Fruit fly (Drosophila melanogaster) whole organism, wandering third instar larva: ENCODE results near the gene Cyp305a1.

Experiments
- Abd-B ChIP-seq: fragments of >200 bp; optimal IDR thresholded peaks from 2 replicates; lab custom pipeline; 2017; ENCODE audit warnings: missing biosample characterization, missing genetic modification characterization
- CG32264 ChIP-seq: fragments of 200-800 bp; sonication (Bioruptor generic); optimal IDR thresholded peaks from 2 replicates; lab custom pipeline; 2016; ENCODE audit warnings: missing biosample characterization, missing genetic modification characterization
- CG9705 ChIP-seq: fragments of 200-800 bp; sonication (Bioruptor generic); optimal IDR thresholded peaks from 2 replicates; lab custom pipeline; 2018; ENCODE audit warnings: missing biosample characterization, mild to moderate bottlenecking, missing genetic modification characterization
- CrebA ChIP-seq: fragments of 200-800 bp; sonication (Bioruptor generic); optimal IDR thresholded peaks from 2 replicates; lab custom pipeline; 2016; ENCODE audit warnings: missing biosample characterization, mild to moderate bottlenecking, missing genetic modification characterization, borderline replicate concordance
- Dfd ChIP-seq: fragments of >200 bp; optimal IDR thresholded peaks from 2 replicates; lab custom pipeline; 2017; ENCODE audit warnings: missing biosample characterization, missing genetic modification characterization
- Dif ChIP-seq: fragments of 200-275, 200-300 bp; sonication (Bioruptor generic); optimal IDR thresholded peaks from 2 replicates; lab custom pipeline; 2018; ENCODE audit warnings: missing biosample characterization, missing genetic modification characterization; ENCODE audit not compliant: partially characterized antibody
- GATAd ChIP-seq: sonication (Bioruptor generic); optimal IDR thresholded peaks from 2 replicates; lab custom pipeline; 2016; ENCODE audit warnings: missing biosample characterization, missing genetic modification characterization
- HLH106 ChIP-seq: fragments of 200-800 bp; optimal IDR thresholded peaks from 3 replicates; lab custom pipeline; 2019; ENCODE audit warnings: missing biosample characterization, mild to moderate bottlenecking, missing genetic modification characterization, moderate library complexity
- Hnf4 ChIP-seq: fragments of 200-800 bp; sonication (Bioruptor generic); optimal IDR thresholded peaks from 2 replicates; lab custom pipeline; 2016; ENCODE audit warnings: missing biosample characterization, mild to moderate bottlenecking, missing genetic modification characterization
- Hr78 ChIP-seq: fragments of >200 bp; optimal IDR thresholded peaks from 2 replicates; lab custom pipeline; 2017; ENCODE audit warnings: missing biosample characterization, missing genetic modification characterization
- Hr83 ChIP-seq: fragments of 200-300 bp; sonication (Bioruptor generic); optimal IDR thresholded peaks from 2 replicates; lab custom pipeline; 2016; ENCODE audit warnings: missing biosample characterization, mild to moderate bottlenecking, missing genetic modification characterization, moderate library complexity; ENCODE audit not compliant: poor library complexity, severe bottlenecking
- Jra ChIP-seq: sonication (Bioruptor generic); optimal IDR thresholded peaks from 2 replicates; lab custom pipeline; 2016; ENCODE audit warnings: missing biosample characterization, missing genetic modification characterization
- Mio ChIP-seq: sonication (Bioruptor generic); optimal IDR thresholded peaks from 2 replicates; lab custom pipeline; 2016; ENCODE audit warnings: missing biosample characterization, missing genetic modification characterization
- Myc ChIP-seq: fragments of >200 bp; optimal IDR thresholded peaks from 2 replicates; lab custom pipeline; 2017
- N ChIP-seq: fragments of >200 bp; optimal IDR thresholded peaks from 2 replicates; lab custom pipeline; 2018; ENCODE audit warnings: missing biosample characterization, missing external identifiers, missing genetic modification characterization
- OdsH ChIP-seq: fragments of 200-800 bp; sonication (Bioruptor generic); optimal IDR thresholded peaks from 2 replicates; lab custom pipeline; 2016; ENCODE audit warnings: missing biosample characterization, mild to moderate bottlenecking, missing genetic modification characterization
- Rel ChIP-seq, 2 experiments: fragments of 200-800 bp; sonication (Bioruptor generic) in 1 of 2; optimal IDR thresholded peaks; 2 replicates in 1 of 2; 3 replicates in 1 of 2; lab custom pipeline; 2016 to 2019; ENCODE audit warnings: mild to moderate bottlenecking in 2 of 2, missing biosample characterization in 2 of 2, missing genetic modification characterization in 2 of 2, moderate library complexity in 1 of 2
- Sp1 ChIP-seq: fragments of 200-800 bp; sonication (Bioruptor generic); optimal IDR thresholded peaks from 3 replicates; lab custom pipeline; 2019; ENCODE audit warnings: missing biosample characterization, mild to moderate bottlenecking, missing genetic modification characterization, moderate library complexity
- Vsx2 ChIP-seq: fragments of 200-300, 225-300 bp; sonication (Bioruptor generic); optimal IDR thresholded peaks from 2 replicates; lab custom pipeline; 2018; ENCODE audit warnings: missing biosample characterization, missing genetic modification characterization; ENCODE audit not compliant: partially characterized antibody
- br ChIP-seq: fragments of 200-800 bp; sonication (Bioruptor generic); optimal IDR thresholded peaks from 2 replicates; lab custom pipeline; 2016; ENCODE audit warnings: missing biosample characterization, missing genetic modification characterization
- brk ChIP-seq: fragments of 200-800 bp; sonication (Bioruptor generic); optimal IDR thresholded peaks from 2 replicates; lab custom pipeline; 2016; ENCODE audit warnings: missing biosample characterization, mild to moderate bottlenecking, missing genetic modification characterization
- dl ChIP-seq, 2 experiments: fragments of 175-275, 200-275 bp in 1 of 2; fragments of 200-275 bp in 1 of 2; sonication (Bioruptor generic); optimal IDR thresholded peaks; lab custom pipeline; 2018; ENCODE audit warnings: mild to moderate bottlenecking in 2 of 2, missing biosample characterization in 2 of 2, missing genetic modification characterization in 2 of 2, moderate library complexity in 2 of 2; ENCODE audit not compliant: partially characterized antibody in 2 of 2, insufficient read depth in 1 of 2
- dmrt93B ChIP-seq: fragments of 200-800 bp; sonication (Bioruptor generic); optimal IDR thresholded peaks from 2 replicates; lab custom pipeline; 2018; ENCODE audit warnings: missing biosample characterization, mild to moderate bottlenecking, missing genetic modification characterization
- dsf ChIP-seq: sonication (Bioruptor generic); optimal IDR thresholded peaks from 2 replicates; lab custom pipeline; 2016; ENCODE audit warnings: missing biosample characterization, missing genetic modification characterization, borderline replicate concordance
- ey ChIP-seq: fragments of 200-800 bp; sonication (Bioruptor generic); optimal IDR thresholded peaks from 2 replicates; lab custom pipeline; 2016; ENCODE audit warnings: missing biosample characterization, missing genetic modification characterization
- foxo ChIP-seq, 2 experiments: fragments of 200-800 bp; sonication (Bioruptor generic); optimal IDR thresholded peaks; 2 replicates in 1 of 2; 3 replicates in 1 of 2; lab custom pipeline; 2016 to 2017; ENCODE audit warnings: missing biosample characterization in 2 of 2, missing genetic modification characterization in 2 of 2
- fru ChIP-seq: fragments of 200-800 bp; sonication (Bioruptor generic); optimal IDR thresholded peaks from 3 replicates; lab custom pipeline; 2016; ENCODE audit warnings: missing biosample characterization, mild to moderate bottlenecking, missing genetic modification characterization
- h ChIP-seq: fragments of 200-800 bp; sonication (Bioruptor generic); optimal IDR thresholded peaks from 3 replicates; lab custom pipeline; 2016; ENCODE audit warnings: missing biosample characterization, mild to moderate bottlenecking, missing genetic modification characterization
- jim ChIP-seq: fragments of 175-275, 200-325 bp; sonication (Bioruptor generic); optimal IDR thresholded peaks from 2 replicates; lab custom pipeline; 2016; ENCODE audit warnings: missing biosample characterization, mild to moderate bottlenecking, missing genetic modification characterization
- lola ChIP-seq: fragments of >200 bp; optimal IDR thresholded peaks from 2 replicates; lab custom pipeline; 2017; ENCODE audit warnings: missing biosample characterization, missing genetic modification characterization
- pan ChIP-seq: fragments of >200 bp; optimal IDR thresholded peaks from 2 replicates; lab custom pipeline; 2017
- psq ChIP-seq: fragments of 200-800 bp; sonication (Bioruptor generic); optimal IDR thresholded peaks from 3 replicates; lab custom pipeline; 2017; ENCODE audit warnings: missing biosample characterization, mild to moderate bottlenecking, missing genetic modification characterization, moderate library complexity
- rgr ChIP-seq: fragments of 200-800 bp; sonication (Bioruptor generic); optimal IDR thresholded peaks from 3 replicates; lab custom pipeline; 2016; ENCODE audit warnings: missing biosample characterization, mild to moderate bottlenecking, missing genetic modification characterization
- sage ChIP-seq: fragments of 200-800 bp; sonication (Bioruptor generic); optimal IDR thresholded peaks from 2 replicates; lab custom pipeline; 2016; ENCODE audit warnings: missing biosample characterization, mild to moderate bottlenecking, missing genetic modification characterization
- sv ChIP-seq: fragments of 200-800 bp; sonication (Bioruptor generic); optimal IDR thresholded peaks from 3 replicates; lab custom pipeline; 2016; ENCODE audit warnings: missing biosample characterization, missing genetic modification characterization
- tai ChIP-seq: sonication (Bioruptor generic); optimal IDR thresholded peaks from 2 replicates; lab custom pipeline; 2016; ENCODE audit warnings: missing biosample characterization, missing genetic modification characterization
- usp ChIP-seq: fragments of >200 bp; optimal IDR thresholded peaks from 2 replicates; lab custom pipeline; 2017; ENCODE audit warnings: missing biosample characterization, missing genetic modification characterization
- woc ChIP-seq: sonication (Bioruptor generic); optimal IDR thresholded peaks from 2 replicates; lab custom pipeline; 2016; ENCODE audit warnings: missing biosample characterization, mild to moderate bottlenecking, missing genetic modification characterization

Cyp305a1 gene

dm6 chr3L:19818701-19819100 lies 5.6 kb upstream of the Cyp305a1 start:
- TF ChIP-seq Vsx2 (no peak), GATAd (GFP tag; lab: Kevin White, UChicago) (no peak), OdsH (GFP tag; lab: Kevin White, UChicago) (no peak), HLH106 (no peak), Rel (GFP tag; optimal IDR thresholded peaks at IDR 0.05; lab: Kevin White, UChicago) (no peak), Rel (tag; optimal IDR thresholded peaks at IDR 0.05; lab: Kevin White, UChicago) (no peak), Dif (GFP tag; lab: Kevin White, UChicago) (no peak), Dfd (GFP tag; lab: Kevin White, UChicago) (no peak), brk (GFP tag; lab: Kevin White, UChicago) (no peak), foxo (GFP tag; optimal IDR thresholded peaks at IDR 0.05; lab: Kevin White, UChicago) (no peak), Hr83 (GFP tag; lab: Kevin White, UChicago) (no peak), psq (GFP tag; lab: Kevin White, UChicago) (no peak), N (no peak), h (GFP tag; lab: Kevin White, UChicago) (no peak), pan (lab: Kevin White, UChicago) (no peak), Abd-B (no peak), Mio (no peak), Jra (GFP tag; lab: Kevin White, UChicago) (no peak), Hr78 (no peak), fru (GFP tag; lab: Kevin White, UChicago) (no peak), CG32264 (GFP tag; lab: Kevin White, UChicago) (no peak)
- TF ChIP-seq, all 38 proteins: peak for 0

DNA sequence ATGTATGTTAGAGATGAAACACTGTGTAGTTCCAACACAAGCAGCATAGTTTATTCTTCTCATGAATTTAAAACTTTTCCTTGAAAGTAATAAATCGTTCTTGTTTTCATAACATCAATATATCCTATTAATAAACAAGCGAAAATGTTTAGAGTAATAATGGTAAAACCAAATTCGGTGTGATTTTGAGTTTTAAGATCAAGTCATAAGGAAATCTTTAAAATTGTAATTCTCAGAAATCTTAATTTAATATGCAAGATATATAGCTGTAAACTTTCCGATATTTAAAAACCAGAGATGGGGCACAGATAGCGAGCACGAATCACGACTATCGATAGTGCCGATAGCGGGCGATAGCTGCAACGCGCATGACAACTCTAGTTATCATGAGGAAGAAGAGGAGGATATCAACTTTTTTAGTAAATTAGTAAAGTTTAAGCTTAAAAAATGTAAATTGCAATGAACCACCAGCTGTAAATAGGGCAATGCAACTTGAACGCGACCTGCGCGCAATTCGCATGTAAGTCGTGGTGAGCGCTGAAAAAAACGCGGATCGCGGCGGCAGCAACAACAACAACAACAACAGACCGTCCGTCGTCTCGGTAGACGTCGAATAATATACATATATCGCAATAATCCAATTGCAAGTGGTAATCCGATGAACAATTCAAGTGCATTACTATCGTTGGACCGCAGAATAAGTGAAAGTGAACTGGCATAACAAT lies 4.8 kb upstream of the Cyp305a1 start, which contains the start of the genes Fibp and Deaf1:
TSS of gene Fibp (minus strand) at position 161 of the 725 bp plus-strand sequence.
TSS of gene Deaf1 (plus strand) at position 368 of the 725 bp plus-strand sequence.
- TF ChIP-seq br (GFP tag; lab: Kevin White, UChicago) (peak; percentile 81), dmrt93B (GFP tag; lab: Kevin White, UChicago) (no peak), dl (GFP tag; optimal IDR thresholded peaks at IDR 0.05; lab: Kevin White, UChicago; ENCODE audit: insufficient read depth in 1 of 2, partially characterized antibody in 2 of 2) (no peak), Abd-B (no peak), sv (GFP tag; lab: Kevin White, UChicago) (peak; percentile 74), Hr78 (no peak), Hnf4 (GFP tag; lab: Kevin White, UChicago) (peak; percentile 85), woc (GFP tag; lab: Kevin White, UChicago) (peak; percentile 90), tai (GFP tag; lab: Kevin White, UChicago) (no peak), Myc (lab: Kevin White, UChicago) (no peak), CG32264 (GFP tag; lab: Kevin White, UChicago) (peak; percentile 33), ey (GFP tag; lab: Kevin White, UChicago) (peak; percentile 76), rgr (GFP tag; lab: Kevin White, UChicago) (peak; percentile 79), lola (GFP tag; lab: Kevin White, UChicago) (no peak), foxo (GFP tag; optimal IDR thresholded peaks at IDR 0.05; lab: Kevin White, UChicago) (peak in 1 of 2 experiments; percentile 84), Hr83 (GFP tag; lab: Kevin White, UChicago) (peak; percentile 67), CrebA (no peak), Dif (GFP tag; lab: Kevin White, UChicago) (no peak), fru (GFP tag; lab: Kevin White, UChicago) (peak; percentile 82), usp (GFP tag; lab: Kevin White, UChicago) (no peak), Mio (peak; percentile 8), brk (GFP tag; lab: Kevin White, UChicago) (no peak), Sp1 (GFP tag; lab: Kevin White, UChicago) (peak; percentile 78), Jra (GFP tag; lab: Kevin White, UChicago) (peak; percentile 88), psq (GFP tag; lab: Kevin White, UChicago) (peak; percentile 69), pan (lab: Kevin White, UChicago) (no peak), OdsH (GFP tag; lab: Kevin White, UChicago) (peak; percentile 78), sage (GFP tag; lab: Kevin White, UChicago) (no peak), GATAd (GFP tag; lab: Kevin White, UChicago) (peak; percentile 82), dsf (GFP tag; lab: Kevin White, UChicago) (peak; percentile 50), N (no peak), Dfd (GFP tag; lab: Kevin White, UChicago) (no peak), HLH106 (peak; percentile 82), CG9705 (GFP tag; lab: Kevin White, UChicago) (peak; percentile 59), h (GFP tag; lab: Kevin White, UChicago) (peak; percentile 83), Rel (GFP tag; optimal IDR thresholded peaks at IDR 0.05; lab: Kevin White, UChicago) (no peak), Rel (tag; optimal IDR thresholded peaks at IDR 0.05; lab: Kevin White, UChicago) (no peak), Vsx2 (no peak), jim (GFP tag; lab: Kevin White, UChicago) (no peak)
